Fruit fly (Drosophila melanogaster) whole organism, adult: ENCODE results near the gene CG6409.

Experiments
- CG5204 ChIP-seq: fragments of 200-800 bp; sonication (Bioruptor generic); optimal IDR thresholded peaks from 2 replicates; lab custom pipeline; 2016; ENCODE audit warnings: missing biosample characterization, missing genetic modification characterization
- CG7045 ChIP-seq: fragments of 200-800 bp; sonication (Bioruptor generic); optimal IDR thresholded peaks from 2 replicates; lab custom pipeline; 2017; ENCODE audit warnings: missing biosample characterization, mild to moderate bottlenecking, missing genetic modification characterization
- CG7101 ChIP-seq: fragments of 200-800 bp; sonication (Bioruptor generic); optimal IDR thresholded peaks from 2 replicates; lab custom pipeline; 2018; ENCODE audit warnings: missing biosample characterization, mild to moderate bottlenecking, missing genetic modification characterization, moderate library complexity
- Crg-1 ChIP-seq: fragments of 200-800 bp; sonication (Bioruptor generic); optimal IDR thresholded peaks from 2 replicates; lab custom pipeline; 2016; ENCODE audit warnings: missing biosample characterization, missing genetic modification characterization
- pad ChIP-seq: fragments of 200-800 bp; sonication (Bioruptor generic); optimal IDR thresholded peaks from 3 replicates; lab custom pipeline; 2017; ENCODE audit warnings: missing biosample characterization, missing genetic modification characterization, mild to moderate bottlenecking, moderate library complexity, missing genetic modification reagents
- toe ChIP-seq: fragments of 200-800 bp; sonication (Bioruptor generic); optimal IDR thresholded peaks from 2 replicates; lab custom pipeline; 2016; ENCODE audit warnings: missing biosample characterization, missing genetic modification characterization

DNA sequence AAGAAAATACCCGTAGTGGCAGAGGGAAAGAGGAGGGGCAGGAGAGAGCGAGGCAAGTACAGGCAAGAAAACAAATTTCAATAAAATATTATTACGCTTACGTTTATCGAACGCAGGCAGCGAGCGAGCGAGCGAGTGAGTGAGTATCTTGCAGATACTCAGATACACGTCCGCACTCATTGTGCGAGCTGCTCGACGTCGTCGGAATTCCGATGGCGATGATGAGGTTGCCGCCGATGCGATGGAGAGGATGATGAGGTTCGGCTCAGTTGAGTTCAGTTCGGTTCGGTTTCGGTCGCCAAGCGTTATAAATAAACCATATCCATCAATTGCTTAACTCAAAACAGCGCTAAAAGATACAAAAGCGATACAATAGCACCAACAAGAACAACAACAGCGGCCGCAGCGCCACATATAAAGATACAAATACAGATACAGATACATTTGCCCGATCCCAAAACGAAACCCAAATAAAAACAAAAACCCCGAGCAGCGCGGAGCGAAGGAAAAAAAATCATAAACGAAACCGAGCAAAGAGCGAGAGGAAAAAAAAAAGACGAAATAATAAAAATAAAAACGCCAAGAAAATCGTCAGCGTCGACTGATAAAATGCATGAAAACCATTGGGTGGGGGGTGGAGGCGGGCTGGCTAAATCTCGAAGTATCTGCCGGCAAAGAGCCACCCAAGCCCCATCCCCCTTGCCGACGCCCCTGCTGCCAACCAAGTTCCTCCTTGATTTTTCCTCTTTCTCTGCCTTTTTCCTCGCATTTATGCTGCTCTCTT is 29.6 kb downstream of the CG6409 start:
- no peak for TF ChIP-seq Crg-1 (GFP tag; lab: Kevin White, UChicago)
- TF ChIP-seq CG7101 (tag; lab: Kevin White, UChicago) = no peak
- TF ChIP-seq CG7045 = peak; percentile 18
- peak; percentile 42 for TF ChIP-seq toe (GFP tag; lab: Kevin White, UChicago)
- no peak for TF ChIP-seq CG5204 (GFP tag; lab: Kevin White, UChicago)
- TF ChIP-seq pad = no peak
